Fruit fly (Drosophila melanogaster) whole organism, embryonic: ENCODE data around the gene bark.
A peak's percentile ranks its signal among the peaks of the same experiment; 100 is the strongest.

Experiments used
- Awh ChIP-seq: fragments of 200-800 bp; sonication (Bioruptor generic); IDR thresholded peaks from 2 replicates; pipeline ENCODE4, ENCODE4 v1.3.6; 2022; ENCODE audit warnings: missing biosample characterization, missing genetic modification characterization
- Bdp1 ChIP-seq: fragments of 200-800 bp; sonication (Bioruptor generic); optimal IDR thresholded peaks from 3 replicates; lab custom pipeline; 2016; ENCODE audit warnings: missing biosample characterization, missing genetic modification characterization
- CG10979 ChIP-seq: fragments of 200-800 bp; sonication (Bioruptor generic); optimal IDR thresholded peaks from 2 replicates; lab custom pipeline; 2018; ENCODE audit warnings: missing biosample characterization, mild to moderate bottlenecking, missing genetic modification characterization, moderate library complexity
- CG11093 ChIP-seq: fragments of 200-800 bp; sonication (Bioruptor generic); IDR thresholded peaks from 3 replicates; pipeline ENCODE4 v1.3.6; 2022; ENCODE audit warnings: missing biosample characterization, missing genetic modification characterization
- CG12071 ChIP-seq: fragments of 200-800 bp; sonication (Bioruptor generic); optimal IDR thresholded peaks from 3 replicates; lab custom pipeline; 2018; ENCODE audit warnings: missing biosample characterization, mild to moderate bottlenecking, missing genetic modification characterization
- CG12659 ChIP-seq: fragments of 200-800 bp; sonication (Bioruptor generic); optimal IDR thresholded peaks from 3 replicates; lab custom pipeline; 2017; ENCODE audit warnings: mild to moderate bottlenecking, missing biosample characterization, missing genetic modification reagents, missing genetic modification characterization
- CG17385 ChIP-seq: fragments of 200-800 bp; sonication (Bioruptor generic); optimal IDR thresholded peaks from 3 replicates; lab custom pipeline; 2018; ENCODE audit warnings: missing biosample characterization, mild to moderate bottlenecking, missing genetic modification characterization
- CG18619 ChIP-seq: fragments of 200-800 bp; sonication (Bioruptor generic); optimal IDR thresholded peaks from 3 replicates; lab custom pipeline; 2017; ENCODE audit warnings: missing biosample characterization, mild to moderate bottlenecking, missing genetic modification characterization
- CG2116 ChIP-seq: fragments of 200-800 bp; sonication (Bioruptor generic); optimal IDR thresholded peaks from 3 replicates; lab custom pipeline; 2018; ENCODE audit warnings: missing biosample characterization, mild to moderate bottlenecking, missing genetic modification characterization
- CG2678 ChIP-seq: fragments of 200-800 bp; sonication (Bioruptor generic); optimal IDR thresholded peaks from 3 replicates; lab custom pipeline; 2019; ENCODE audit warnings: missing biosample characterization, mild to moderate bottlenecking, missing genetic modification characterization, moderate library complexity
- CG30403 ChIP-seq: fragments of 200-800 bp; sonication (Bioruptor generic); optimal IDR thresholded peaks from 3 replicates; lab custom pipeline; 2016; ENCODE audit warnings: missing biosample characterization, missing genetic modification characterization
- CG3407 ChIP-seq: fragments of 200-800 bp; sonication (Bioruptor generic); optimal IDR thresholded peaks from 2 replicates; lab custom pipeline; 2018; ENCODE audit warnings: missing biosample characterization, mild to moderate bottlenecking, missing genetic modification characterization
- CG34224 ChIP-seq: fragments of 200-800 bp; sonication (Bioruptor generic); IDR thresholded peaks from 3 replicates; pipeline ENCODE4 v1.3.6; 2022; ENCODE audit warnings: missing biosample characterization, missing genetic modification characterization; ENCODE audit not compliant: partially characterized antibody
- CG3726 ChIP-seq: fragments of 200-800 bp; sonication (Bioruptor generic); IDR thresholded peaks from 3 replicates; pipeline ENCODE4, ENCODE4 v1.3.6; 2022; ENCODE audit warnings: missing biosample characterization, missing genetic modification characterization
- CG3995 ChIP-seq: fragments of 200-800 bp; sonication (Bioruptor generic); optimal IDR thresholded peaks from 3 replicates; lab custom pipeline; 2016; ENCODE audit warnings: missing biosample characterization, missing genetic modification characterization
- CG4730 ChIP-seq: fragments of 200-800 bp; sonication (Bioruptor generic); IDR thresholded peaks from 2 replicates; pipeline ENCODE4 v1.3.6; 2022; ENCODE audit warnings: missing biosample characterization, missing genetic modification characterization
- CG6683 ChIP-seq: fragments of 200-800 bp; sonication (Bioruptor generic); optimal IDR thresholded peaks from 2 replicates; lab custom pipeline; 2017; ENCODE audit warnings: missing biosample characterization, mild to moderate bottlenecking, missing genetic modification characterization, missing genetic modification reagents
- CG7556 ChIP-seq: fragments of 200-800 bp; sonication (Bioruptor generic); optimal IDR thresholded peaks from 2 replicates; lab custom pipeline; 2017; ENCODE audit warnings: missing biosample characterization, mild to moderate bottlenecking, missing genetic modification characterization
- CG8281 ChIP-seq: fragments of 200-800 bp; sonication (Bioruptor generic); optimal IDR thresholded peaks from 2 replicates; lab custom pipeline; 2018; ENCODE audit warnings: missing biosample characterization, mild to moderate bottlenecking, missing genetic modification characterization, moderate library complexity
- Dll ChIP-seq: fragments of 200-800 bp; sonication (Bioruptor generic); IDR thresholded peaks from 4 replicates; pipeline ENCODE4 v1.3.6; 2022; ENCODE audit warnings: missing biosample characterization, missing genetic modification characterization; ENCODE audit not compliant: partially characterized antibody
- Elba2 ChIP-seq: fragments of 200-800 bp; sonication (Bioruptor generic); optimal IDR thresholded peaks from 3 replicates; lab custom pipeline; 2016; ENCODE audit warnings: missing biosample characterization, missing genetic modification characterization
- Jarid2 ChIP-seq: fragments of 200-800 bp; sonication (Bioruptor generic); optimal IDR thresholded peaks from 3 replicates; lab custom pipeline; 2017; ENCODE audit warnings: mild to moderate bottlenecking, missing biosample characterization, missing genetic modification reagents, missing genetic modification characterization
- Mrtf ChIP-seq: fragments of 200-800 bp; sonication (Bioruptor generic); IDR thresholded peaks from 3 replicates; pipeline ENCODE4 v1.3.6; 2022; ENCODE audit warnings: missing biosample characterization, missing genetic modification characterization
- Six4 ChIP-seq: fragments of 200-800 bp; sonication (Bioruptor generic); optimal IDR thresholded peaks from 2 replicates; lab custom pipeline; 2016; ENCODE audit warnings: missing biosample characterization, missing genetic modification characterization
- Sox102F ChIP-seq: fragments of 200-800 bp; sonication (Bioruptor generic); optimal IDR thresholded peaks from 2 replicates; lab custom pipeline; 2018; ENCODE audit warnings: missing biosample characterization, mild to moderate bottlenecking, missing genetic modification characterization, moderate library complexity
- Stat92E ChIP-seq, 3 experiments: fragments of >200 bp in 2 of 3; fragments of 200-800 bp in 1 of 3; sonication (Bioruptor generic) in 1 of 3; optimal IDR thresholded peaks; 2 replicates each; lab custom pipeline; 2017 to 2019; ENCODE audit warnings: missing biosample characterization in 3 of 3, missing genetic modification characterization in 3 of 3, mild to moderate bottlenecking in 1 of 3, moderate library complexity in 1 of 3
- Usf ChIP-seq: fragments of 200-800 bp; sonication (Bioruptor generic); optimal IDR thresholded peaks from 2 replicates; lab custom pipeline; 2017; ENCODE audit warnings: missing genotype, missing biosample characterization, missing genetic modification characterization
- ab ChIP-seq: fragments of 200-800 bp; sonication (Bioruptor generic); optimal IDR thresholded peaks from 2 replicates; lab custom pipeline; 2016; ENCODE audit warnings: missing biosample characterization, missing genetic modification characterization
- ase ChIP-seq: fragments of 200-800 bp; sonication (Bioruptor generic); IDR thresholded peaks from 3 replicates; pipeline ENCODE4 v1.3.6; 2022; ENCODE audit warnings: missing biosample characterization, missing genetic modification characterization
- cwo ChIP-seq: fragments of 200-800 bp; sonication (Bioruptor generic); optimal IDR thresholded peaks from 3 replicates; lab custom pipeline; 2017; ENCODE audit warnings: missing biosample characterization, missing genetic modification characterization, mild to moderate bottlenecking, moderate library complexity, missing genetic modification reagents
- da ChIP-seq: fragments of 200-800 bp; sonication (Bioruptor generic); optimal IDR thresholded peaks from 2 replicates; lab custom pipeline; 2016; ENCODE audit warnings: missing biosample characterization, missing genetic modification characterization
- disco-r ChIP-seq: fragments of 200-800 bp; sonication (Bioruptor generic); optimal IDR thresholded peaks from 2 replicates; lab custom pipeline; 2016; ENCODE audit warnings: missing biosample characterization, missing genetic modification characterization
- dmrt11E ChIP-seq: fragments of 200-800 bp; sonication (Bioruptor generic); optimal IDR thresholded peaks from 3 replicates; lab custom pipeline; 2018; ENCODE audit warnings: missing biosample characterization, mild to moderate bottlenecking, missing genetic modification characterization, moderate library complexity
- exex ChIP-seq: fragments of 200-800 bp; sonication (Bioruptor generic); optimal IDR thresholded peaks from 4 replicates; lab custom pipeline; 2018; ENCODE audit warnings: missing biosample characterization, mild to moderate bottlenecking, missing genetic modification characterization, moderate library complexity
- fru ChIP-seq: fragments of >200 bp; optimal IDR thresholded peaks from 2 replicates; lab custom pipeline; 2017
- fu2 ChIP-seq: fragments of 200-800 bp; sonication (Bioruptor generic); optimal IDR thresholded peaks from 2 replicates; lab custom pipeline; 2016; ENCODE audit warnings: missing biosample characterization, missing genetic modification characterization
- gcm2 ChIP-seq: fragments of 200-800 bp; sonication (Bioruptor generic); optimal IDR thresholded peaks from 2 replicates; lab custom pipeline; 2016; ENCODE audit warnings: missing biosample characterization, missing genetic modification characterization
- gro ChIP-seq: fragments of 200-800 bp; sonication (Bioruptor generic); optimal IDR thresholded peaks from 2 replicates; lab custom pipeline; 2016; ENCODE audit warnings: missing biosample characterization, missing genetic modification characterization
- jumu ChIP-seq: fragments of 200-800 bp; sonication (Bioruptor generic); optimal IDR thresholded peaks from 3 replicates; lab custom pipeline; 2016; ENCODE audit warnings: missing biosample characterization, missing genetic modification characterization
- lola ChIP-seq, 3 experiments: fragments of >200 bp in 2 of 3; fragments of 200-800 bp in 1 of 3; sonication (Bioruptor generic) in 1 of 3; optimal IDR thresholded peaks; 2 replicates each; lab custom pipeline; 2017 to 2019; ENCODE audit warnings: missing biosample characterization in 3 of 3, missing genetic modification characterization in 3 of 3, mild to moderate bottlenecking in 1 of 3, moderate library complexity in 1 of 3
- nerfin-2 ChIP-seq: fragments of 200-800 bp; sonication (Bioruptor generic); IDR thresholded peaks from 2 replicates; pipeline ENCODE4 v1.3.6; 2022; ENCODE audit warnings: missing biosample characterization, missing genetic modification characterization; ENCODE audit not compliant: partially characterized antibody
- nom ChIP-seq: fragments of 200-800 bp; sonication (Bioruptor generic); optimal IDR thresholded peaks from 2 replicates; lab custom pipeline; 2017; ENCODE audit warnings: missing biosample characterization, missing genetic modification characterization, mild to moderate bottlenecking, moderate library complexity, missing genetic modification reagents
- otp ChIP-seq: fragments of 200-800 bp; sonication (Bioruptor generic); IDR thresholded peaks from 3 replicates; pipeline ENCODE4, ENCODE4 v1.3.6; 2022; ENCODE audit warnings: missing biosample characterization, missing genetic modification characterization
- psq ChIP-seq: fragments of 200-800 bp; sonication (Bioruptor generic); optimal IDR thresholded peaks from 2 replicates; lab custom pipeline; 2017; ENCODE audit warnings: missing biosample characterization, missing genetic modification characterization
- schlank ChIP-seq: fragments of 200-800 bp; sonication (Bioruptor generic); optimal IDR thresholded peaks from 2 replicates; lab custom pipeline; 2018; ENCODE audit warnings: missing biosample characterization, mild to moderate bottlenecking, missing genetic modification characterization
- sima ChIP-seq: fragments of 200-800 bp; sonication (Bioruptor generic); optimal IDR thresholded peaks from 2 replicates; lab custom pipeline; 2016; ENCODE audit warnings: missing biosample characterization, missing genetic modification characterization
- stwl ChIP-seq: fragments of 200-800 bp; sonication (Bioruptor generic); optimal IDR thresholded peaks from 3 replicates; lab custom pipeline; 2018; ENCODE audit warnings: missing biosample characterization, mild to moderate bottlenecking, missing genetic modification characterization, moderate library complexity
- wdn ChIP-seq: fragments of 200-800 bp; sonication (Bioruptor generic); IDR thresholded peaks from 2 replicates; pipeline ENCODE4 v1.3.6; 2022; ENCODE audit warnings: missing biosample characterization, missing genetic modification characterization
- z ChIP-seq: fragments of 200-800 bp; sonication (Bioruptor generic); IDR thresholded peaks from 3 replicates; pipeline ENCODE4 v1.3.6; 2022; ENCODE audit warnings: missing biosample characterization, missing genetic modification characterization

bark gene

DNA sequence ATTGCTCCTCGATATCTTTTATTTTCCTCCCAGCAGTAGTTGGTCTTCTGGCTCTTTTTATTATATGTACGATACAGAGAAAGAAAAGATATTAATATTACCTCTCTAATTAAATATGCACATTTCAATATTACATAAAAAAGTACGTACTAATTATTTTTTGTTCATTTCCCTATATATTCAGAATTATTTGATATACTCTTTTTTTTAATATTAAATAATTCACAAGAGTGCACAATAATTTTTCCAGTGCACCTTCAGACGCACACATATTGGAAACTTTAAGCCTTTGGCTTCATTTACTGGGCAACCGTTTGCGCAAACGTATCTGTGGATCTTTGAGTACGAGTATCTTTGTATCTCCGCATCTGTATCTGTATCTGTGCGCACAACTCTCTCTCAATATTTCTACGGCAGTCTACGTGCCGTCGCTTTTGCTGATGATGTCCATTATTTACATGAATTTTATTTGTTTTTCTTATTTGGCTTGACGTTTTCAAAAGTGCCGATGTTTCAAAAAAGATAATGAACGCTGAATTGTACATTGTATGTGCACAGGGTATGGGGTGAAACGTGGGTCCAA, 10.3 kb upstream of the bark start (continued):
- TF ChIP-seq nerfin-2 (GFP tag; lab: Robert Waterston, UW) (no peak), CG4730 (GFP tag; lab: Robert Waterston, UW) (peak; percentile 74), fu2 (GFP tag; lab: Kevin White, UChicago) (no peak), Usf (GFP tag; lab: Kevin White, UChicago) (peak; percentile 50), CG30403 (GFP tag; lab: Kevin White, UChicago) (peak; percentile 82), Stat92E (GFP tag; optimal IDR thresholded peaks at IDR 0.05; lab: Kevin White, UChicago) (peak in 1 of 3 experiments; percentile 87), wdn (GFP tag; lab: Robert Waterston, UW) (peak; percentile 43; the same call in 1 of the 2 replicates), z (no peak), CG2678 (tag; lab: Kevin White, UChicago) (peak; percentile 94), CG3995 (no peak), CG3726 (GFP tag; lab: Robert Waterston, UW) (peak; percentile 69; the same call in 2 of the 3 replicates), CG6683 (GFP tag; lab: Kevin White, UChicago) (peak; percentile 56), Mrtf (GFP tag; lab: Robert Waterston, UW) (peak; percentile 31; the same call in 1 of the 3 replicates), disco-r (GFP tag; lab: Kevin White, UChicago) (no peak), da (GFP tag; lab: Kevin White, UChicago) (no peak), Six4 (GFP tag; lab: Kevin White, UChicago) (peak; percentile 67), Awh (GFP tag; lab: Robert Waterston, UW) (peak; percentile 86), exex (peak; percentile 27), CG8281 (peak; percentile 61), gro (no peak), Bdp1 (GFP tag; lab: Kevin White, UChicago) (peak; percentile 28), CG17385 (peak; percentile 85), schlank (tag; lab: Kevin White, UChicago) (no peak), Elba2 (GFP tag; lab: Kevin White, UChicago) (peak; percentile 35), ase (peak; percentile 67), fru (lab: Kevin White, UChicago) (no peak), dmrt11E (tag; lab: Kevin White, UChicago) (peak; percentile 96), CG18619 (GFP tag; lab: Kevin White, UChicago) (peak; percentile 73), jumu (GFP tag; lab: Kevin White, UChicago) (no peak), CG3407 (peak; percentile 74), gcm2 (GFP tag; lab: Kevin White, UChicago) (no peak), psq (GFP tag; lab: Kevin White, UChicago) (peak; percentile 62), Sox102F (GFP tag; lab: Kevin White, UChicago) (peak; percentile 92), otp (peak; percentile 6; the same call in 2 of the 3 replicates), stwl (tag; lab: Kevin White, UChicago) (peak; percentile 53), Jarid2 (GFP tag; lab: Kevin White, UChicago) (peak; percentile 57), CG10979 (tag; lab: Kevin White, UChicago) (peak; percentile 93), ab (no peak), Dll (GFP tag; lab: Robert Waterston, UW) (no peak), CG2116 (peak; percentile 51), cwo (GFP tag; lab: Kevin White, UChicago) (peak; percentile 67), CG11093 (GFP tag; lab: Robert Waterston, UW) (peak; percentile 73; the same call in 2 of the 3 replicates), CG34224 (GFP tag; lab: Robert Waterston, UW) (no peak), CG7556 (peak; percentile 87), sima (no peak), nom (GFP tag; lab: Kevin White, UChicago) (peak; percentile 89), CG12071 (GFP tag; lab: Kevin White, UChicago) (no peak), lola (GFP tag; optimal IDR thresholded peaks at IDR 0.05; lab: Kevin White, UChicago) (peak in 1 of 3 experiments; percentile 92), CG12659 (GFP tag; lab: Kevin White, UChicago) (peak; percentile 71)
